Worm (Caenorhabditis elegans): Measurements from ENCODE around the gene C06B3.7.

The C06B3.7 gene

DNA sequence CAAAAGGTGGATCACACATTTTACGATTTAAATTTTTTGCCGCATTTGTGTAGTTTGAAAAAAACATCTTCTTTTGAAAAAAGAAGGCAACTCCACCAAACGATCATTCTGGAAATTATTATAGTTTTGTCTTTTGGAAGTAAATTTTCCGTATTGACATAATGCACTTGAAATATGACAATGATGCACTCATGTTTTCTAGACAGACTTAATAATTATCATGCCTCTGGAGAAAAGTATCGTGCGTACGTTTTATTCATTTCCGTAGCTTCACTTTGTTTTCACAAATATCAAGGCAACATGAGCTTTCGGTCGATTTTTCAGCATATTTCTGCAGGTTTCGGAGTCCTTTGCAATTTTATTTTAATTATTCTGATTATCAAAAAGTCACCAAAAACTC is 8.9 kb downstream of the C06B3.7 start, which contains the start of gene str-250:
Gene str-250, plus strand, starts transcription at position 301 of the 400 bp plus-strand sequence.
- no peak for TF ChIP-seq him-1 (tag; optimal IDR thresholded peaks at IDR 0.05)
- TF ChIP-seq dao-5 (tag; optimal IDR thresholded peaks at IDR 0.05) = no peak
- TF ChIP-seq W03F9.2 (tag; optimal IDR thresholded peaks at IDR 0.05) = no peak

DNA sequence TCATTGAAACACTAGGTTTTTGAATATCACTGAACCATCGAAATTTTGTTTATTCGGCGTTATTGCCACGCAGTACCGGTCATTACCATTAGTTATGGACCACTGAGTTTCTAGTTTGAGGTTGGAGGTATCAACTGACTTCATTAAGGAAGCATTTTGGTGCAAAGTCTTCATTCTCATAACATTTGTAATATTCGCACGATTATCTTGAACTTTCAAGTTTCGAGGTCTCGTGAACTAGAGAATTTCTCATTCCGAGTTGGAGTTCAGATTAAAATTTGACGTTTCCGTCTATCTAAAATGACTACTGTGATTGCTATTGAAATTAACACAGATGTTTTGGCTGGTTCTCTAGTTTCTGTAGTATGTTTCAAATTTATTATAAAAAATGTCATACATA is 11.2 kb downstream of the C06B3.7 start, which contains the start of gene srx-42:
Gene srx-42, plus strand, starts transcription at position 301 of the 400 bp plus-strand sequence.
- TF ChIP-seq W03F9.2 (tag; optimal IDR thresholded peaks at IDR 0.05) (no peak), dao-5 (tag; optimal IDR thresholded peaks at IDR 0.05) (no peak), him-1 (tag; optimal IDR thresholded peaks at IDR 0.05) (no peak)

DNA sequence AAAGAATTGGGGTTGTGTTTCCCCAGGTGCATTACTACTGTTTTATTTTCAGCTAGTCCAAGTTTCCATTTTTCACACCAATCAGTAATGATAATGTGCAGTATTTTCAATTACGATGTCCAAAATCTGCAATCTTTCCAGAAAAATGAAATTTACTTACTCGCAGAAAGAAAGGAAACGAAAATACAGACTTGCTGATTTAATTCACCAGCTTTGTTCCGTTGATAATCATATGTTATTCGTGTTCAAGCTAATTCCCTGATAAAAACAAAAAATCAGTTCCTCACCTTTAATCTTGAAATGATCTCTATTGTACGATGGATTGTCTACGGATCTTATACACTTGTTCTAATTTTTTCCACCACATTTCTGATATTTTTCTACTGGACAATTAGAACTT is 14.4 kb downstream of the C06B3.7 start, which contains the start of gene srxa-11:
Gene srxa-11, plus strand, starts transcription at position 301 of the 400 bp plus-strand sequence.
- TF ChIP-seq him-1 (tag; optimal IDR thresholded peaks at IDR 0.05) (no peak), W03F9.2 (tag; optimal IDR thresholded peaks at IDR 0.05) (no peak), dao-5 (tag; optimal IDR thresholded peaks at IDR 0.05) (no peak)

DNA sequence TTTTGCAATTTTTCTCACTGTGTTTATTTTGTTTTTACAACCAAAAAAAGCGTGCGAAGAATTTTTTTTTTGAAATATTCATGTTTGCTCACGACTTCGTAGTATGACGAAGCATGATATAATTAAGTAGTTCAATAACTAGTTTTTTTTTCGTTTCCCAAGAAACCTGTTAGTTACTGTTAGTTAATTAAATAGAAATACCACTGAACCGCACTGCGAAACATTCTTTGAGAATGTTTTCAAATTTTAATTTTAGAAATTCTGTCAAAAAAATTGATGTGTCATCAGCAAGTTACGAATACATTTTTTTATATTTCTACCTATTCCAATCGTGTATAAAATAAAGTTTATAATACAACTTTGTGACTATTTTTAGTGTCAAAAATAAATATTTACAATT is 16.9 kb downstream of the C06B3.7 start, which contains the start of gene srxa-12:
Gene srxa-12, plus strand, starts transcription at position 301 of the 400 bp plus-strand sequence.
- TF ChIP-seq dao-5 (tag; optimal IDR thresholded peaks at IDR 0.05) (no peak), W03F9.2 (tag; optimal IDR thresholded peaks at IDR 0.05) (no peak), him-1 (tag; optimal IDR thresholded peaks at IDR 0.05) (no peak)

DNA sequence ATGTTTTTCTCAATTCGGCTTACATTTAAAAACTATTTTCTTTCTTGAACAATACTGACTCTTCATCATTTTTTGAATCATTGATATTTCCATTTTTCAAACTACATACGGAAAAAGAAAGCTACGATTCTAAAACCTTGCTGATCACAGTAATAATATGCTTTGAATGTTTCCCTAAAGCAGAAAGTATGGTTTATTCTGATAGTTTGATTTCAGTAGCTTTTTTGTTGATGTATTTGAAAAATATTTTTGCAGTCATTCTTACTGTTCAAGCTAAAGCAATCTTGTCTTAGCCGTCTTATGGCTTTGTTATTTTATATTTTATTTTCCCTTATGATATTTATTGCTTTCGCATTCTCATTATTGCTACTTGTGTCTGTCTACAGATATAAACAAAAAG is 20.0 kb downstream of the C06B3.7 start, which contains the start of gene srxa-13:
Gene srxa-13, plus strand, starts transcription at position 301 of the 400 bp plus-strand sequence.
- TF ChIP-seq him-1 (tag; optimal IDR thresholded peaks at IDR 0.05) (no peak), W03F9.2 (tag; optimal IDR thresholded peaks at IDR 0.05) (no peak)

DNA sequence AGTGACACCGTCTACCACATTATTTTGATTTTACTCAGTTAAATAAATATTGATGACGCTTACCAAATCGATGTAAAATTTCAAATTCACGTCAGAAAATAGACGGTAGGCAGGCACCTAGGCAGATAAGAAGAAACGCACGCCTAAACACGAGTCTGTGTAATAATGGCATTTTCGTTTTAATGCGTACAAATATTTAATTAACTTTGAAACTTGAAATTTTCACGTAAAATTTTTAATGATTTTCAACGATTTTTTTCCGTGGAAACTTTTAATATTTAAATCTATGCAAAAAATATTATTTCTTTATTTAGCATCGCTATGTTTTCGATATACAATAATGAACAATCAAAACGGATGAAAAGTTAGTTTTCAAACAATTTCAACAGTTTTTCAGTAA is 21.7 kb downstream of the C06B3.7 start, which contains the start of gene C06B3.16:
Gene C06B3.16, plus strand, starts transcription at position 301 of the 400 bp plus-strand sequence.
- no peak for TF ChIP-seq W03F9.2 (tag; optimal IDR thresholded peaks at IDR 0.05)
- TF ChIP-seq dao-5 (tag; optimal IDR thresholded peaks at IDR 0.05) = no peak
- no peak for TF ChIP-seq him-1 (tag; optimal IDR thresholded peaks at IDR 0.05)

DNA sequence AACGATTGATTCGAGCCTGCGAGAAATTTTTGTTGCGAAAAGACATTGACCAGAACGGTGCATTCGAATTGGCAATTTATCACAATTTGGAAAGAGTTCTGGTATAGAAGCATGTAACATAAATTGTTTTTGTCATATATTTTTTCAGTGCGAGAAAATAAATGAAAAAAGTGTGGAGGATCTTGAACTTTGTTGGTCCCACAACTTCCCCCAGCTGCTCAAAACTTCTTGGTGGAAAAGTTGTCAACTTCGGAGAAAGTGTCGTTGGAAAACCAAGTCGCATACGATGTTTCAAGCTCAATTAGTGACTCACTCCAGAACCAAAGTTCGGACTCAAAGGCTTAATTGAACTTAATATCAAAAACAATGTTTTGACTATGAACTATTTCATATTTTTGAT is 22.5 kb downstream of the C06B3.7 start:
- TF ChIP-seq W03F9.2 (tag; optimal IDR thresholded peaks at IDR 0.05) = no peak
- no peak for TF ChIP-seq him-1 (tag; optimal IDR thresholded peaks at IDR 0.05)
- no peak for TF ChIP-seq dao-5 (tag; optimal IDR thresholded peaks at IDR 0.05)

DNA sequence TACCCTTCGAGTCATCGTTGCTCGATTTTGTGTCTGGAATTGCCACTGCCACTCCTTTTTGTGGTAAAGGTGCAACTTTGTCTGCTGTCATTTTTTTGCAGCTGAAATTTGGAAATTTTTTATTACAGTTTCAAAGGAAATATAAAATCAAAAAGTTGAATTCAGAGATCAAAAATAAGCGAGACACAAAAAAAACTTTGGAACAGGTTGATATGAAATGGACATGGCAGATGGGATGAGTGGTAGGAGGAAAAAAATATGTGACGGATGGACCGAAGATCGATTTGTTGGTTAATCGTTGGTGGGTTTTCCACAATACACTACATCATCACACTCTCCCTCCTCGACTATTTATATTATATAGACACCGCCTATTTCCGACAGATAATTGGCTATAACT is 25.1 kb downstream of the C06B3.7 start, which contains the start of gene R10D12.1:
Gene R10D12.1, minus strand, starts transcription at position 101 of the 400 bp plus-strand sequence.
- TF ChIP-seq W03F9.2 (tag; optimal IDR thresholded peaks at IDR 0.05) (no peak), dao-5 (tag; optimal IDR thresholded peaks at IDR 0.05) (no peak), him-1 (tag; optimal IDR thresholded peaks at IDR 0.05) (no peak)

DNA sequence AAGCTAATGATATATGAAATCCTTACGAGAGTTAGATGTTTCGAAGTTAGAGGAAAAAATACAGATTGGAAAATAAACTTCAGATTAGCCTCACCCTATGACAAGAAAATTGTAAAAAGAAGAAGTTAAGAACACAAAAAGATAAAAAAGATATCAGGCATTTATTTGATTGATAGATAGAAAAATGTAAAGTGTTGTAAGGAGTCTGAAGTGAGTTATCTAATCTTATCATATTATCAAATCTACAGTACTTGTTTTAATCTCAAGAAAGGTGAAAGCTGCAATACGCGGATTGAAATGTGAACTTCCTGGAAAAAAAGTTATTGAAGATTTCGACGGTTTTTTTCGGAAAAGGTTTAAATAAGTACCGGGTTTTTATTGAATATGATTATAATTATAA is 25.9 kb downstream of the C06B3.7 start:
- no peak for TF ChIP-seq him-1 (tag; optimal IDR thresholded peaks at IDR 0.05)
- no peak for TF ChIP-seq dao-5 (tag; optimal IDR thresholded peaks at IDR 0.05)
- TF ChIP-seq W03F9.2 (tag; optimal IDR thresholded peaks at IDR 0.05) = no peak

DNA sequence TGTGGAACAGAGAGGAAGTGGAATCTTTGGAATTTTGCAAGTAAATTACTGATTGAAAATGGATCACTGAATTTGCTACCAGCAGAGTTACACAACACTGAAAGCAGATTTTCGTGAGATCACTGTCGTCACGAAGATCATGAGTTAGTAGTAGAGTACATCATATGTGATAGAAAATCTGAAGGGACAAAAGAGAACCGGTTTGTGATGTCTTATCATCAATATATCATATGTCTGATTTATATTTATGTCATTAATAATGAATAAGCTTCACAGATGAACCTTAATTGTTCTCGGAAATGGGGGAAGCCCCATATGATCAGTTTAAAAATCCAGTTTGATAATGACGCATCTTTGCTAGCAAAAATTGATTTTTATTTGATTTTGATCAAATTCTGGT is 26.6 kb downstream of the C06B3.7 start:
- TF ChIP-seq dao-5 (tag; optimal IDR thresholded peaks at IDR 0.05) = no peak
- no peak for TF ChIP-seq him-1 (tag; optimal IDR thresholded peaks at IDR 0.05)
- no peak for TF ChIP-seq W03F9.2 (tag; optimal IDR thresholded peaks at IDR 0.05)

DNA sequence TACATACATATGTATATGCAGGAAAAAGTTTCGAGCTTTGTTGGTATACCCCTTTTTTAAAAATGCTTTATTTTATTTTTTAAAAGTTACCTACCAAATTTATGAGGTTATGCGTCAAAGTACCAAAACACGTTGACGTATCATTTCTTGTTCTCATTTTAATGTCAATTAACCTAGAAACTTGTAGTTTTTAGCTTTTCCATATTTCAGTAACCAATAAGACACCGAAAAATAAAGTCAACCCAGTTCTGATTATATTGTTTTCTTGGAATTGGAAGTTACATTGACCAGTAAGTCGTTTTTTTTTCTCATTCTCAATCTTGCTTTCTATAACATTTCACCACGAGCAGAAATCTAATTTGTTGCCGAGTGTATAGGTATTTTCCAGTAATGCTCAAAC is 27.4 kb downstream of the C06B3.7 start, which contains the start of gene srw-145:
Gene srw-145, plus strand, starts transcription at position 301 of the 400 bp plus-strand sequence.
- TF ChIP-seq him-1 (tag; optimal IDR thresholded peaks at IDR 0.05) (no peak), dao-5 (tag; optimal IDR thresholded peaks at IDR 0.05) (no peak), W03F9.2 (tag; optimal IDR thresholded peaks at IDR 0.05) (no peak)

DNA sequence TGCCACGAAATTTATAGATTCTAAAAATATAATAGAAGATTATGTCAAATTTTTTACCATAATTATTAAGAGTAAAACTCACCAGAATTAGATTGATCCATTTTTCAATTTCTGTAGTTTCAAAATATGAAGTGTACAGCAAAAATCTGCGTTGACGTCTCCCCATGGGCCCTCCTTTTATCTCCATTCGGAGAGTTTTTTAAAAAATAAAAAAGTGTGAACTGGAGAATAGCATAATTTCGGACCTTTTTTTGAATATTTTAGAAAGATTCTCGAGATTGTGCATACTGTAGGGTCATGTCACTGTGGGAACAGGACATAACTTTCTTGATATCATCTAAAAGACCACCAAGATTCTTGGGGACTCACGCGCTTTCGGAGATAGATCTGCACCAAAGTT is 32.6 kb downstream of the C06B3.7 start, which contains the start of gene dpr-1:
Gene dpr-1, minus strand, starts transcription at position 101 of the 400 bp plus-strand sequence.
- TF ChIP-seq dao-5 (tag; optimal IDR thresholded peaks at IDR 0.05) (no peak), him-1 (tag; optimal IDR thresholded peaks at IDR 0.05) (no peak), W03F9.2 (tag; optimal IDR thresholded peaks at IDR 0.05) (no peak)

DNA sequence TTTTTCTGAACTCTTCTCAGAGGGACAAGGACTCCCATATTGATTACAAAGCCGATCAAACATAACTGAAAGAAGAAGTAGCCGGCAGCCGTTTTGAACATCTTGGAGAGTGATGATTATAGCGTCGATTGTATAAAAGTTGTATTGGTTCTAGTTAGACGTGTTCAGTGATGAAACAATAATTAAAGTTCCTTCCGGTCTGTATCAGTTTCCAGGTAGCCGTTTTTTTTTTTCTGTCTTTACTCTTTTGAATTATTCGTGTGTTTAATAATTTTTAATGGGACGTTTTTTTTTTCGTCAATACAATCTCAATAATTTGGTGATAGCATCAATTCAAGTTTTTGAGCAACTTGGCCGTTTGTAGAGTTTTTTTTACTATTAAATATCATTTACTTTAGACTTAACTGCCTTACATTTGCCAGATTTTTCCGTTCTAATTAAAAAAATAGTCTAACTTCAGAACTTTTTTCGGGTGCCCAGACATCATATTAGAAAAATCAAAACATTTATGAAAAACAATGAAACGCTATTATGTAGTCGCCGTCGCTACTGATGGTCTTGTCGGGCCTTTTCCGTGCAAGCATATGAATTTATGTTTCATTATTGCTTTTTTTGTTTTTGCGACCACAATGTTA is 37.0 kb downstream of the C06B3.7 start, which contains the start of the genes srx-10 and clec-226:
Gene srx-10, minus strand, starts transcription at position 101 of the 635 bp plus-strand sequence.
Gene clec-226, plus strand, starts transcription at position 585 of the 635 bp plus-strand sequence.
- TF ChIP-seq him-1 (tag; optimal IDR thresholded peaks at IDR 0.05) (no peak), W03F9.2 (tag; optimal IDR thresholded peaks at IDR 0.05) (no peak), dao-5 (tag; optimal IDR thresholded peaks at IDR 0.05) (no peak)

DNA sequence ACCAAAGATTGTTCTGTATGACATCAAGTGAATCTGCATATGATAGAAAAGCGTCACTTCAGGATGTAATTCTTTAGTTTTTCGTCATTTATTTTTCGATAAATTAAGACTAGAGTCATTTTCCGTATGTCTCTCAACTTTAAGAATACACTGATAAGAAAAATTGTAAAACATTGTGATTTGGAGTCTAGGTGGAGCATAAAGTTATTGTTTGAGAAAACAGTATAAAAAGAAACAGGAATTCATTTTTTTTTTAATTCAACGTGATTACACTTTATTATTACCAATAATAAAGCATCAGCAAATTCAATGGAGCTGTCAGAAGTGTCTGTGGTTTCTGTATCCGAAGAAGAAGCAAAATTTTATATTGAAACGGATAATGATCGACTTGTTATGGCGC is 39.5 kb downstream of the C06B3.7 start, which contains the start of gene R10D12.6:
Gene R10D12.6, plus strand, starts transcription at position 301 of the 400 bp plus-strand sequence.
- TF ChIP-seq him-1 (tag; optimal IDR thresholded peaks at IDR 0.05) = no peak
- TF ChIP-seq dao-5 (tag; optimal IDR thresholded peaks at IDR 0.05) = no peak
- no peak for TF ChIP-seq W03F9.2 (tag; optimal IDR thresholded peaks at IDR 0.05)
